Worm (Caenorhabditis elegans) whole organism, late embryonic: ENCODE measurements around the gene arv-1.

Experiments used
- C08G9.2 ChIP-seq: sonication (generic microtip); optimal IDR thresholded peaks from 2 replicates; lab custom pipeline; 2016; ENCODE audit warnings: mild to moderate bottlenecking, missing genetic modification characterization, moderate library complexity, missing compliant biosample characterization
- C38D4.7 ChIP-seq: fragments of 200-800 bp; sonication (Bioruptor generic); optimal IDR thresholded peaks from 2 replicates; lab custom pipeline; 2018; ENCODE audit warnings: mild to moderate bottlenecking, missing genetic modification characterization, moderate library complexity, missing compliant biosample characterization
- F13H6.1 ChIP-seq: sonication (generic microtip); optimal IDR thresholded peaks from 2 replicates; lab custom pipeline; 2016; ENCODE audit warnings: missing genetic modification characterization, missing compliant biosample characterization
- K09A11.1 ChIP-seq: sonication (generic microtip); optimal IDR thresholded peaks from 2 replicates; lab custom pipeline; 2017; ENCODE audit warnings: antibody characterized with exemption, mild to moderate bottlenecking, missing genetic modification characterization, missing compliant biosample characterization; ENCODE audit not compliant: insufficient read depth
- T23F11.4 ChIP-seq: fragments of 200-800 bp; sonication (Bioruptor generic); optimal IDR thresholded peaks from 2 replicates; lab custom pipeline; 2018; ENCODE audit warnings: mild to moderate bottlenecking, missing genetic modification characterization, missing compliant biosample characterization
- Y22D7AL.16 ChIP-seq: sonication (generic microtip); optimal IDR thresholded peaks from 2 replicates; lab custom pipeline; 2016; ENCODE audit warnings: missing genetic modification characterization, missing compliant biosample characterization
- ahr-1 ChIP-seq: sonication (generic microtip); optimal IDR thresholded peaks from 2 replicates; lab custom pipeline; 2016; ENCODE audit warnings: missing genetic modification characterization, missing compliant biosample characterization
- ama-1 ChIP-seq: fragments of 150-350 bp; optimal IDR thresholded peaks from 2 replicates; lab custom pipeline; 2014
- ceh-14 ChIP-seq: sonication (generic microtip); optimal IDR thresholded peaks from 2 replicates; lab custom pipeline; 2016; ENCODE audit warnings: missing genotype, missing genetic modification characterization, missing compliant biosample characterization
- ceh-19 ChIP-seq: fragments of 200-800 bp; sonication (Bioruptor generic); optimal IDR thresholded peaks from 2 replicates; lab custom pipeline; 2018; ENCODE audit warnings: mild to moderate bottlenecking, missing genetic modification characterization, missing compliant biosample characterization
- ceh-2 ChIP-seq: sonication (generic microtip); optimal IDR thresholded peaks from 2 replicates; lab custom pipeline; 2016; ENCODE audit warnings: missing genotype, missing genetic modification characterization, missing compliant biosample characterization
- ceh-22 ChIP-seq: sonication (generic microtip); optimal IDR thresholded peaks from 2 replicates; lab custom pipeline; 2017; ENCODE audit warnings: missing biosample characterization, missing genetic modification characterization
- ceh-30 ChIP-seq: fragments of 150-350 bp; optimal IDR thresholded peaks from 2 replicates; lab custom pipeline; 2014; ENCODE audit warnings: missing biosample characterization, missing genetic modification characterization
- ceh-45 ChIP-seq: fragments of 200-800 bp; sonication (Bioruptor generic); IDR thresholded peaks from 2 replicates; pipeline ENCODE4 v1.3.6; 2022; ENCODE audit warnings: missing genetic modification reagents, missing genetic modification characterization, missing compliant biosample characterization
- ceh-48 ChIP-seq: sonication (generic microtip); optimal IDR thresholded peaks from 2 replicates; lab custom pipeline; 2016; ENCODE audit warnings: missing genetic modification characterization, inconsistent platforms, missing compliant biosample characterization
- ceh-6 ChIP-seq: fragments of 200-800 bp; sonication (Bioruptor generic); optimal IDR thresholded peaks from 2 replicates; lab custom pipeline; 2018; ENCODE audit warnings: mild to moderate bottlenecking, missing genetic modification characterization, missing compliant biosample characterization
- ceh-9 ChIP-seq: sonication (generic microtip); optimal IDR thresholded peaks from 2 replicates; lab custom pipeline; 2016; ENCODE audit warnings: mild to moderate bottlenecking, missing genetic modification characterization, inconsistent platforms, missing compliant biosample characterization
- dmd-4 ChIP-seq: sonication (generic microtip); optimal IDR thresholded peaks from 2 replicates; lab custom pipeline; 2016; ENCODE audit warnings: borderline replicate concordance, missing genetic modification characterization, missing compliant biosample characterization
- dve-1 ChIP-seq: sonication (generic microtip); optimal IDR thresholded peaks from 2 replicates; lab custom pipeline; 2017; ENCODE audit warnings: antibody characterized with exemption, mild to moderate bottlenecking, missing genetic modification characterization, missing compliant biosample characterization
- elt-2 ChIP-seq: sonication (generic microtip); optimal IDR thresholded peaks from 2 replicates; lab custom pipeline; 2016; ENCODE audit warnings: missing genetic modification reagents, missing genetic modification characterization, missing compliant biosample characterization
- ets-4 ChIP-seq: sonication (generic microtip); optimal IDR thresholded peaks from 2 replicates; lab custom pipeline; 2016; ENCODE audit warnings: missing genetic modification characterization, missing compliant biosample characterization
- fax-1 ChIP-seq: sonication (generic microtip); optimal IDR thresholded peaks from 2 replicates; lab custom pipeline; 2016; ENCODE audit warnings: missing genotype, missing genetic modification characterization, missing compliant biosample characterization
- fkh-10 ChIP-seq: fragments of 150-350 bp; optimal IDR thresholded peaks from 2 replicates; lab custom pipeline; 2014; ENCODE audit warnings: missing biosample characterization, missing genetic modification reagents, missing genetic modification characterization
- gmeb-2 ChIP-seq: sonication (generic microtip); optimal IDR thresholded peaks from 2 replicates; lab custom pipeline; 2016; ENCODE audit warnings: missing genetic modification characterization, inconsistent platforms, missing compliant biosample characterization
- hlh-13 ChIP-seq: fragments of 200-800 bp; sonication (Bioruptor generic); optimal IDR thresholded peaks from 2 replicates; lab custom pipeline; 2018; ENCODE audit warnings: mild to moderate bottlenecking, missing genetic modification characterization, missing compliant biosample characterization
- hlh-15 ChIP-seq: sonication (generic microtip); optimal IDR thresholded peaks from 2 replicates; lab custom pipeline; 2016; ENCODE audit warnings: missing genetic modification characterization, missing compliant biosample characterization
- hlh-6 ChIP-seq: sonication (generic microtip); optimal IDR thresholded peaks from 2 replicates; lab custom pipeline; 2016; ENCODE audit warnings: missing genotype, missing genetic modification characterization, missing compliant biosample characterization
- hlh-8 ChIP-seq: sonication (generic microtip); optimal IDR thresholded peaks from 2 replicates; lab custom pipeline; 2016; ENCODE audit warnings: missing genotype, missing genetic modification characterization, missing compliant biosample characterization
- lim-6 ChIP-seq: sonication (generic microtip); optimal IDR thresholded peaks from 2 replicates; lab custom pipeline; 2016; ENCODE audit warnings: missing genetic modification characterization, missing compliant biosample characterization
- madf-2 ChIP-seq: sonication (generic microtip); optimal IDR thresholded peaks from 2 replicates; lab custom pipeline; 2017; ENCODE audit warnings: missing genetic modification characterization, missing compliant biosample characterization
- mec-3 ChIP-seq: sonication (generic microtip); optimal IDR thresholded peaks from 2 replicates; lab custom pipeline; 2016; ENCODE audit warnings: borderline replicate concordance, missing genetic modification characterization, missing compliant biosample characterization
- nfya-1 ChIP-seq: sonication (generic microtip); optimal IDR thresholded peaks from 2 replicates; lab custom pipeline; 2017; ENCODE audit warnings: missing genetic modification characterization, mild to moderate bottlenecking, missing compliant biosample characterization, antibody characterized with exemption, moderate library complexity
- nhr-11 ChIP-seq: fragments of 150-350 bp; optimal IDR thresholded peaks from 2 replicates; lab custom pipeline; 2014; ENCODE audit warnings: missing biosample characterization, missing genetic modification characterization
- nhr-232 ChIP-seq: sonication (generic microtip); optimal IDR thresholded peaks from 2 replicates; lab custom pipeline; 2016; ENCODE audit warnings: missing genetic modification characterization, missing compliant biosample characterization
- pag-3 ChIP-seq: sonication (generic microtip); optimal IDR thresholded peaks from 2 replicates; lab custom pipeline; 2016; ENCODE audit warnings: missing compliant biosample characterization, missing genetic modification characterization, borderline replicate concordance
- pat-9 ChIP-seq: fragments of 200-800 bp; sonication (Bioruptor generic); optimal IDR thresholded peaks from 2 replicates; lab custom pipeline; 2018; ENCODE audit warnings: mild to moderate bottlenecking, missing genetic modification characterization, moderate library complexity, missing compliant biosample characterization
- pha-2 ChIP-seq: sonication (generic microtip); optimal IDR thresholded peaks from 2 replicates; lab custom pipeline; 2017; ENCODE audit warnings: mild to moderate bottlenecking, missing genetic modification characterization, missing compliant biosample characterization
- pqm-1 ChIP-seq: sonication (generic microtip); optimal IDR thresholded peaks from 2 replicates; lab custom pipeline; 2016; ENCODE audit warnings: missing genetic modification characterization, missing compliant biosample characterization
- pros-1 ChIP-seq: fragments of 150-350 bp; optimal IDR thresholded peaks from 2 replicates; lab custom pipeline; 2014; ENCODE audit warnings: missing biosample characterization, missing genetic modification reagents, missing genetic modification characterization
- sdc-2 ChIP-seq: sonication (generic microtip); optimal IDR thresholded peaks from 2 replicates; lab custom pipeline; 2016; ENCODE audit warnings: missing genotype, missing genetic modification characterization, missing compliant biosample characterization
- tbx-7 ChIP-seq: sonication (generic microtip); optimal IDR thresholded peaks from 2 replicates; lab custom pipeline; 2016; ENCODE audit warnings: missing genotype, missing genetic modification characterization, missing compliant biosample characterization
- ttx-3 ChIP-seq: sonication (generic microtip); optimal IDR thresholded peaks from 2 replicates; lab custom pipeline; 2016; ENCODE audit warnings: missing genetic modification reagents, missing genetic modification characterization, missing compliant biosample characterization
- unc-42 ChIP-seq: sonication (generic microtip); optimal IDR thresholded peaks from 2 replicates; lab custom pipeline; 2016; ENCODE audit warnings: missing genotype, missing genetic modification characterization, missing compliant biosample characterization
- unc-55 ChIP-seq: sonication (generic microtip); optimal IDR thresholded peaks from 2 replicates; lab custom pipeline; 2017; ENCODE audit warnings: missing biosample characterization, missing genetic modification reagents, missing genetic modification characterization
- ztf-16 ChIP-seq: sonication (generic microtip); optimal IDR thresholded peaks from 2 replicates; lab custom pipeline; 2017; ENCODE audit warnings: missing genetic modification characterization, missing compliant biosample characterization

The arv-1 gene

ce11 chrII:10204428-10205049 lies 3.9 kb upstream of the arv-1 start (continued):
- TF ChIP-seq C08G9.2 (tag; lab: Kevin White, UChicago) (no peak), ceh-48 (tag; lab: Kevin White, UChicago) (no peak), ztf-16 (tag; lab: Kevin White, UChicago) (no peak), ceh-14 (tag; lab: Kevin White, UChicago) (no peak), dmd-4 (tag; lab: Kevin White, UChicago) (no peak), Y22D7AL.16 (tag; lab: Kevin White, UChicago) (no peak), ceh-22 (peak; percentile 46), hlh-13 (GFP tag; lab: Kevin White, UChicago) (no peak), unc-55 (peak; percentile 76), ceh-30 (tag; lab: Kevin White, UChicago) (no peak), gmeb-2 (tag; lab: Kevin White, UChicago) (no peak), ets-4 (no peak), hlh-15 (tag; lab: Kevin White, UChicago) (no peak), pros-1 (tag; lab: Kevin White, UChicago) (no peak)
- TF ChIP-seq, all 69 proteins: peak for 5

- TF ChIP-seq hlh-15 (tag; lab: Kevin White, UChicago) (no peak), elt-2 (tag; lab: Kevin White, UChicago) (no peak), mec-3 (tag; lab: Kevin White, UChicago) (no peak), sdc-2 (tag; lab: Kevin White, UChicago) (no peak), ama-1 (lab: Kevin White, UChicago) (no peak), dve-1 (tag; lab: Kevin White, UChicago) (peak; percentile 12)
These were observed 3.1 kb upstream of the arv-1 start for ce11 chrII:10203765-10204164.

- no peak for TF ChIP-seq C38D4.7 (GFP tag; lab: Kevin White, UChicago)
- TF ChIP-seq K09A11.1 (tag; lab: Kevin White, UChicago): no peak
- peak; percentile 11 for TF ChIP-seq unc-55
These were observed 2.4 kb upstream of the arv-1 start for ce11 chrII:10203067-10203466.

- TF ChIP-seq ceh-19 (GFP tag; lab: Kevin White, UChicago) (peak; percentile 70), ama-1 (lab: Kevin White, UChicago) (no peak), pat-9 (no peak), nhr-232 (tag; lab: Kevin White, UChicago) (no peak), T23F11.4 (GFP tag; lab: Kevin White, UChicago) (no peak), ttx-3 (no peak), dmd-4 (tag; lab: Kevin White, UChicago) (no peak), gmeb-2 (tag; lab: Kevin White, UChicago) (no peak), mec-3 (tag; lab: Kevin White, UChicago) (no peak), pag-3 (tag; lab: Kevin White, UChicago) (no peak), fkh-10 (GFP tag; lab: Kevin White, UChicago) (no peak), ceh-45 (no peak), pha-2 (no peak), hlh-6 (no peak), ets-4 (peak; percentile 31), ceh-6 (GFP tag; lab: Kevin White, UChicago) (no peak), hlh-8 (tag; lab: Kevin White, UChicago) (peak; percentile 51), fax-1 (tag; lab: Kevin White, UChicago) (no peak), F13H6.1 (tag; lab: Kevin White, UChicago) (no peak), lim-6 (tag; lab: Kevin White, UChicago) (no peak), dve-1 (tag; lab: Kevin White, UChicago) (no peak), C08G9.2 (tag; lab: Kevin White, UChicago) (no peak), ahr-1 (no peak), hlh-15 (tag; lab: Kevin White, UChicago) (no peak), pqm-1 (no peak), pros-1 (tag; lab: Kevin White, UChicago) (no peak), madf-2 (peak; percentile 37), ceh-22 (no peak), nfya-1 (peak; percentile 79), ceh-9 (tag; lab: Kevin White, UChicago) (no peak), ceh-2 (tag; lab: Kevin White, UChicago) (peak; percentile 9), unc-42 (peak; percentile 59), nhr-11 (tag; lab: Kevin White, UChicago) (no peak), tbx-7 (tag; lab: Kevin White, UChicago) (no peak)
These were observed 1.7 kb upstream of the arv-1 start for ce11 chrII:10202275-10202674.
